Worm (Caenorhabditis elegans) whole organism, L1 larva: ENCODE measurements around the gene ZK822.10.
A peak's percentile ranks its signal among the peaks of the same experiment; 100 is the strongest.

Experiments
- C04F5.9 ChIP-seq: sonication (generic microtip); optimal IDR thresholded peaks from 2 replicates; lab custom pipeline; 2016; ENCODE audit warnings: missing genetic modification characterization, missing compliant biosample characterization
- Y116A8C.19 ChIP-seq: sonication (generic microtip); optimal IDR thresholded peaks from 2 replicates; lab custom pipeline; 2016; ENCODE audit warnings: missing compliant biosample characterization, missing genetic modification characterization, borderline replicate concordance
- aha-1 ChIP-seq: fragments of 150-350 bp; optimal IDR thresholded peaks from 2 replicates; lab custom pipeline; 2014; ENCODE audit warnings: missing biosample characterization, missing genetic modification characterization
- alr-1 ChIP-seq: fragments of 200-800 bp; sonication (Bioruptor generic); optimal IDR thresholded peaks from 2 replicates; lab custom pipeline; 2018; ENCODE audit warnings: borderline replicate concordance, mild to moderate bottlenecking, missing genetic modification characterization, missing compliant biosample characterization
- aly-2 ChIP-seq: fragments of 150-350 bp; optimal IDR thresholded peaks from 2 replicates; lab custom pipeline; 2014; ENCODE audit warnings: missing biosample characterization, missing genetic modification characterization
- blmp-1 ChIP-seq: fragments of 150-350 bp; optimal IDR thresholded peaks from 2 replicates; lab custom pipeline; 2014; ENCODE audit warnings: missing biosample characterization, missing genetic modification characterization
- ceh-63 ChIP-seq: fragments of 200-800 bp; sonication (Bioruptor generic); optimal IDR thresholded peaks from 2 replicates; lab custom pipeline; 2018; ENCODE audit warnings: mild to moderate bottlenecking, missing genetic modification characterization, missing compliant biosample characterization
- ceh-8 ChIP-seq: fragments of 200-800 bp; sonication (Bioruptor generic); optimal IDR thresholded peaks from 2 replicates; lab custom pipeline; 2018; ENCODE audit warnings: mild to moderate bottlenecking, missing genetic modification characterization, moderate library complexity, missing compliant biosample characterization
- dsc-1 ChIP-seq: sonication (generic microtip); optimal IDR thresholded peaks from 2 replicates; lab custom pipeline; 2016; ENCODE audit warnings: mild to moderate bottlenecking, missing genetic modification characterization, missing compliant biosample characterization
- efl-1 ChIP-seq, 4 experiments: fragments of 150-350 bp; optimal IDR thresholded peaks in 3 of 4; peaks in 1 of 4; 1 replicate in 1 of 4; 2 replicates in 3 of 4; lab custom pipeline; 2014; ENCODE audit warnings: missing biosample characterization in 2 of 4, missing genetic modification characterization in 2 of 4, missing genetic modification reagents in 2 of 4
- egl-13 ChIP-seq: sonication (generic microtip); optimal IDR thresholded peaks from 2 replicates; lab custom pipeline; 2016; ENCODE audit warnings: missing genotype, missing genetic modification reagents, missing genetic modification characterization, missing compliant biosample characterization
- elt-2 ChIP-seq: sonication (generic microtip); optimal IDR thresholded peaks from 2 replicates; lab custom pipeline; 2016; ENCODE audit warnings: missing genetic modification characterization, mild to moderate bottlenecking, inconsistent platforms, missing compliant biosample characterization, missing genetic modification reagents
- elt-3 ChIP-seq, 6 experiments: fragments of 150-350 bp in 1 of 6; sonication (generic microtip); optimal IDR thresholded peaks; 2 replicates each; lab custom pipeline; 2017 to 2018; ENCODE audit warnings: missing biosample characterization in 6 of 6, missing genetic modification characterization in 6 of 6, inconsistent platforms in 1 of 6
- ets-5 ChIP-seq: fragments of 200-800 bp; sonication (Bioruptor generic); IDR thresholded peaks from 2 replicates; pipeline ENCODE4 v1.3.6; 2022; ENCODE audit warnings: missing genetic modification characterization, missing compliant biosample characterization
- fkh-4 ChIP-seq: sonication (generic microtip); optimal IDR thresholded peaks from 2 replicates; lab custom pipeline; 2016; ENCODE audit warnings: missing compliant biosample characterization, missing genetic modification characterization, borderline replicate concordance
- fos-1 ChIP-seq: fragments of 150-350 bp; optimal IDR thresholded peaks from 2 replicates; lab custom pipeline; 2014; ENCODE audit warnings: missing biosample characterization, missing genetic modification characterization
- grh-1 ChIP-seq: fragments of 200-800 bp; sonication (Bioruptor generic); IDR thresholded peaks from 2 replicates; pipeline ENCODE4 v1.3.6; 2022; ENCODE audit warnings: missing genetic modification reagents, missing genetic modification characterization, missing compliant biosample characterization
- hlh-17 ChIP-seq: fragments of 200-800 bp; sonication (Bioruptor generic); optimal IDR thresholded peaks from 2 replicates; lab custom pipeline; 2018; ENCODE audit warnings: missing genetic modification characterization, mild to moderate bottlenecking, missing compliant biosample characterization, moderate library complexity, borderline replicate concordance
- hlh-4 ChIP-seq: sonication (generic microtip); optimal IDR thresholded peaks from 2 replicates; lab custom pipeline; 2016; ENCODE audit warnings: mild to moderate bottlenecking, missing genetic modification characterization, missing compliant biosample characterization
- hpl-2 ChIP-seq: fragments of 150-350 bp; optimal IDR thresholded peaks from 2 replicates; lab custom pipeline; 2014; ENCODE audit warnings: missing biosample characterization, missing genetic modification reagents, missing genetic modification characterization
- isw-1 ChIP-seq: fragments of 200-800 bp; sonication (Bioruptor generic); IDR thresholded peaks from 2 replicates; pipeline ENCODE4 v1.3.6; 2022; ENCODE audit warnings: missing genetic modification characterization, missing compliant biosample characterization
- jun-1 ChIP-seq: fragments of 150-350 bp; optimal IDR thresholded peaks from 2 replicates; lab custom pipeline; 2014; ENCODE audit warnings: missing biosample characterization, missing genetic modification reagents, missing genetic modification characterization
- lin-13 ChIP-seq: fragments of 150-350 bp; optimal IDR thresholded peaks from 2 replicates; lab custom pipeline; 2014; ENCODE audit warnings: missing biosample characterization, missing genetic modification reagents, missing genetic modification characterization
- lin-14 ChIP-seq: fragments of 200-800 bp; sonication (Bioruptor generic); optimal IDR thresholded peaks from 2 replicates; lab custom pipeline; 2018; ENCODE audit warnings: mild to moderate bottlenecking, missing genetic modification characterization, moderate library complexity, missing compliant biosample characterization
- lin-15B ChIP-seq: fragments of 150-350 bp; sonication (generic microtip); optimal IDR thresholded peaks from 3 replicates; lab custom pipeline; 2014; ENCODE audit warnings: missing biosample characterization, missing genetic modification characterization
- lin-39 ChIP-seq: fragments of 150-350 bp; optimal IDR thresholded peaks from 2 replicates; lab custom pipeline; 2014; ENCODE audit warnings: missing biosample characterization, missing genetic modification reagents, missing genetic modification characterization
- lir-3 ChIP-seq: sonication (generic microtip); optimal IDR thresholded peaks from 2 replicates; lab custom pipeline; 2016; ENCODE audit warnings: mild to moderate bottlenecking, missing genetic modification characterization, moderate library complexity, missing compliant biosample characterization; ENCODE audit not compliant: poor library complexity
- mdl-1 ChIP-seq, 2 experiments: fragments of 150-350 bp; optimal IDR thresholded peaks; 2 replicates each; lab custom pipeline; 2014 to 2017; ENCODE audit warnings: missing biosample characterization in 2 of 2, missing genetic modification characterization in 2 of 2, inconsistent platforms in 1 of 2
- mef-2 ChIP-seq: fragments of 150-350 bp; optimal IDR thresholded peaks from 2 replicates; lab custom pipeline; 2014; ENCODE audit warnings: missing biosample characterization, missing genetic modification characterization
- nhr-12 ChIP-seq: sonication (generic microtip); optimal IDR thresholded peaks from 2 replicates; lab custom pipeline; 2017; ENCODE audit warnings: missing biosample characterization, missing genetic modification characterization
- nhr-237 ChIP-seq: fragments of 150-350 bp; optimal IDR thresholded peaks from 2 replicates; lab custom pipeline; 2014; ENCODE audit warnings: missing biosample characterization, missing genetic modification characterization
- nhr-28 ChIP-seq: fragments of 150-350 bp; optimal IDR thresholded peaks from 2 replicates; lab custom pipeline; 2014; ENCODE audit warnings: missing biosample characterization, missing genetic modification characterization
- nhr-76 ChIP-seq: sonication (generic microtip); optimal IDR thresholded peaks from 2 replicates; lab custom pipeline; 2017; ENCODE audit warnings: missing biosample characterization, missing genetic modification characterization
- nhr-85 ChIP-seq: sonication (generic microtip); peaks from one replicate; lab custom pipeline; 2016; ENCODE audit warnings: missing genetic modification characterization, inconsistent platforms, missing compliant biosample characterization
- pax-3 ChIP-seq: fragments of 200-800 bp; sonication (Bioruptor generic); optimal IDR thresholded peaks from 2 replicates; lab custom pipeline; 2018; ENCODE audit warnings: mild to moderate bottlenecking, missing genetic modification characterization, moderate library complexity, missing compliant biosample characterization
- skn-1 ChIP-seq: fragments of 150-350 bp; optimal IDR thresholded peaks from 2 replicates; lab custom pipeline; 2014; ENCODE audit warnings: missing biosample characterization, missing genetic modification characterization
- sptf-1 ChIP-seq: fragments of 150-350 bp; optimal IDR thresholded peaks from 2 replicates; lab custom pipeline; 2014; ENCODE audit warnings: missing biosample characterization, missing genetic modification characterization
- sup-37 ChIP-seq: fragments of 200-800 bp; sonication (Bioruptor generic); optimal IDR thresholded peaks from 2 replicates; lab custom pipeline; 2018; ENCODE audit warnings: mild to moderate bottlenecking, missing genetic modification characterization, missing compliant biosample characterization
- tlp-1 ChIP-seq: fragments of 150-350 bp; optimal IDR thresholded peaks from 2 replicates; lab custom pipeline; 2014; ENCODE audit warnings: missing biosample characterization, missing genetic modification characterization
- unc-86 ChIP-seq: sonication (generic microtip); optimal IDR thresholded peaks from 2 replicates; lab custom pipeline; 2016; ENCODE audit warnings: missing genetic modification characterization, missing compliant biosample characterization
- unc-98 ChIP-seq: fragments of 200-800 bp; sonication (Bioruptor generic); IDR thresholded peaks from 2 replicates; pipeline ENCODE4 v1.3.6; 2022; ENCODE audit warnings: missing genetic modification characterization, missing compliant biosample characterization
- xbp-1 ChIP-seq: sonication (generic microtip); optimal IDR thresholded peaks from 2 replicates; lab custom pipeline; 2016; ENCODE audit warnings: missing genetic modification characterization, missing compliant biosample characterization
- zip-4 ChIP-seq: fragments of 200-800 bp; sonication (Bioruptor generic); optimal IDR thresholded peaks from 2 replicates; lab custom pipeline; 2018; ENCODE audit warnings: mild to moderate bottlenecking, missing genetic modification characterization, moderate library complexity, missing compliant biosample characterization
- ztf-4 ChIP-seq: fragments of 150-350 bp; optimal IDR thresholded peaks from 2 replicates; lab custom pipeline; 2014; ENCODE audit warnings: missing biosample characterization, missing genetic modification characterization

ZK822.10 gene

DNA sequence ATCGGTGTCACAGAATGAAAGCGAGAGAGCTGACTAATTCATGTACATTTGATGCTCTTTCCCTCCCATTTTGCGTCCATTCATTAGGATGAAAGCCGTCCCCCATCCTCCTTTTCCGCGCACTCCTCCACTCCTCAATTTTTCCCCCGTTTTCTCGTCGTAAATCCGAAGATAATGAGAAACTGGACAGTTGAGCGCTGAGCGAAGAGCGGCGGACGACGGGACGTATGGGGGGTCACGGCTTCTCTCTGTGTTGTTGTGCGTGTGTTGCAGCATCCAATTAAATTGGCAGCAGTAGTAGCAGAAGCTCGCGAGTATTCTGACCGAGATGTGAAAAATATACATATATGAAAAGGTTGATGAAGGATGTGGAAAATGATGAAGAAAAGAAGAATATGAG lies 45.0 kb upstream of the ZK822.10 start:
- TF ChIP-seq elt-2 (tag; lab: Kevin White, UChicago), result no peak
- peak; percentile 43 for TF ChIP-seq unc-86 (tag; lab: Kevin White, UChicago)
- TF ChIP-seq lin-14, result peak; percentile 33
- peak; percentile 25 for TF ChIP-seq ceh-63 (GFP tag; lab: Kevin White, UChicago)

DNA sequence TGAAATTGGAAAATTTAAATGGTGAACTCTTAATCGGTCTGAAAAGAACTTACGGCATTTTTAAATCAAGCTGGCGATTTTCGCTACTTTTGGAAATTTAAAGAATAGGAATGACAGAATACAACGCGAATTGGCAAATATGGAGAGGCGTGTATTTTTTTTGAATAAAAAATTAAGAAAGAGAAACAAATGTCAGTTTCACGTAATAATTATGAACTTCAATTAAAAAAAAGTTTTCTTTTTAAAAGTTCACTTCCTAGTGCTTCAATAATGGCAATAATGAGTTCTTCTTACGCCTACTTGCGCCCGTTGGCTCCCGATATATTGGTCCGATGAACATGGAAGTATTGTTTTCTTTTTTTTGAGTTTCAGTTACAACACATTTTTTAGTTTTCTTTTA lies 39.3 kb upstream of the ZK822.10 start, which contains the start of gene pph-2:
TSS of gene pph-2 (minus strand) at position 101 of the 400 bp plus-strand sequence.
- no peak for TF ChIP-seq nhr-85 (tag; lab: Kevin White, UChicago)
- TF ChIP-seq nhr-237 (tag; lab: Kevin White, UChicago), result no peak
- no peak for TF ChIP-seq hpl-2
- no peak for TF ChIP-seq skn-1 (tag; lab: Kevin White, UChicago)
- no peak for TF ChIP-seq mdl-1 (tag; optimal IDR thresholded peaks at IDR 0.05; lab: Kevin White, UChicago)
- TF ChIP-seq lin-39 (tag; lab: Kevin White, UChicago), result no peak
- TF ChIP-seq lir-3 (tag; lab: Kevin White, UChicago), result no peak
- no peak for TF ChIP-seq tlp-1 (tag; lab: Kevin White, UChicago)
- no peak for TF ChIP-seq dsc-1 (tag; lab: Kevin White, UChicago)
- TF ChIP-seq hlh-4 (tag; lab: Kevin White, UChicago), result no peak
- no peak for TF ChIP-seq alr-1
- no peak for TF ChIP-seq lin-15B
- TF ChIP-seq nhr-76, result no peak
- TF ChIP-seq xbp-1 (tag; lab: Kevin White, UChicago), result no peak
- TF ChIP-seq sup-37 (GFP tag; lab: Kevin White, UChicago), result no peak
- no peak for TF ChIP-seq sptf-1 (tag; lab: Kevin White, UChicago)
- no peak for TF ChIP-seq fkh-4 (tag; lab: Kevin White, UChicago)
- no peak for TF ChIP-seq nhr-12 (tag; lab: Kevin White, UChicago)

DNA sequence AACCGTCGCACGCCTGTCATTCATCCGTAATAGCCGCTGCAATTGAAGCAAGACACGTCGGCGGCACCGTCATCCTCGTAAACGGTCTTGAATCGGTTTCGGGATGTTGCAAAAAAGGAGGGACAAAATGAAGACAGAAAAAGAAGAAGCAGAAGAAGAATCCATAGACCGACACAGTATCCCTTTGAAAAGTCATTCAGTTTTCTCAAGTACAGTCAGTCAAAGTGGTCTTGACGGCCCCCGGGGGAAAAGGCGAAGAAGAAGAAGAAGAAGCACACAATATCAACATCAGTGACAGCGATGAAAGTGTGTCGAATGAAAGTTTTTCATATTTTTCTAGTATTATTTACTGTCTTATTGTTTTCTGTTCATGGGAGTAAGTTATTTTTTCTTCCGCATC lies 38.7 kb upstream of the ZK822.10 start, which contains the start of gene cutl-27:
TSS of gene cutl-27 (plus strand) at position 301 of the 400 bp plus-strand sequence.
- no peak for TF ChIP-seq egl-13 (tag; lab: Kevin White, UChicago)
- no peak for TF ChIP-seq alr-1
- TF ChIP-seq nhr-28 (tag; lab: Kevin White, UChicago), result no peak
- no peak for TF ChIP-seq zip-4
- TF ChIP-seq lin-13 (GFP tag; lab: Kevin White, UChicago), result no peak
- TF ChIP-seq jun-1 (tag; lab: Kevin White, UChicago), result no peak
- TF ChIP-seq hpl-2, result no peak
- no peak for TF ChIP-seq nhr-12 (tag; lab: Kevin White, UChicago)
- TF ChIP-seq ets-5 (GFP tag; lab: Robert Waterston, UW), result no peak
- TF ChIP-seq nhr-237 (tag; lab: Kevin White, UChicago), result no peak
- TF ChIP-seq blmp-1 (tag; lab: Kevin White, UChicago), result no peak
- TF ChIP-seq ceh-8 (GFP tag; lab: Kevin White, UChicago), result no peak
- no peak for TF ChIP-seq ztf-4
- no peak for TF ChIP-seq isw-1 (GFP tag; lab: Robert Waterston, UW)
- no peak for TF ChIP-seq grh-1 (GFP tag; lab: Robert Waterston, UW)
- no peak for TF ChIP-seq mef-2 (tag; lab: Kevin White, UChicago)
- TF ChIP-seq elt-3 (tag; optimal IDR thresholded peaks at IDR 0.05; lab: Kevin White, UChicago), result no peak
- no peak for TF ChIP-seq skn-1 (tag; lab: Kevin White, UChicago)
- TF ChIP-seq unc-98 (GFP tag; lab: Robert Waterston, UW), result no peak
- no peak for TF ChIP-seq lir-3 (tag; lab: Kevin White, UChicago)

DNA sequence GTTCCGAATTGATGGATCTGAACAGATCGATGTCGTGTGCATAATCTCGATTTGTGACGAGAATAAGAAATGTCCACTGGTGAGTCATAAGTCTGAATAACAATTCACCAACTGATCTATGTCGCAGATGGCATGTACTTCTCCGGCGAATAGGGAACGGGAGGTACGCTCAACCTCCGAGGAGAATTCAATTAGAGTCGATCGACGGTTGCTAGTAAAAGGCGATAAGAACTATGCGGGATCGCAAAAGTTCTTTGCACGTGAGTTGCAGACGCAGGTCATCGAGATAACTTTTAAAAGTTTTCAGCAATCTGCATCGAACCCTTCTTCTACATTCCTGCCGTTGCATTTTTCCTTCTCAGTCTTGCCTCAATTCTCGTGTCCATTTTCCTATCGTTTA lies 34.4 kb upstream of the ZK822.10 start:
- TF ChIP-seq fos-1 (tag; lab: Kevin White, UChicago) (no peak), elt-3 (tag; optimal IDR thresholded peaks at IDR 0.05; lab: Kevin White, UChicago) (no peak), Y116A8C.19 (tag; lab: Kevin White, UChicago) (no peak), unc-86 (tag; lab: Kevin White, UChicago) (no peak), hlh-17 (no peak), jun-1 (tag; lab: Kevin White, UChicago) (no peak), aha-1 (tag; lab: Kevin White, UChicago) (no peak), pax-3 (tag; lab: Kevin White, UChicago) (no peak), C04F5.9 (tag; lab: Kevin White, UChicago) (no peak), lin-14 (no peak), tlp-1 (tag; lab: Kevin White, UChicago) (no peak), aly-2 (tag; lab: Kevin White, UChicago) (no peak), efl-1 (optimal IDR thresholded peaks at IDR 0.05; lab: Kevin White, UChicago) (no peak), efl-1 (GFP tag; optimal IDR thresholded peaks at IDR 0.05 in 1 of 2; lab: Kevin White, UChicago) (no peak)
